Fruit fly (Drosophila melanogaster): ENCODE measurements around the gene ph-d.

The ph-d gene

dm6 chrX:2107782-2108409 is 15.2 kb downstream of the ph-d start (continued):
- peak; percentile 86 for TF ChIP-seq CG11294 (GFP tag; IDR thresholded peaks at IDR 0.05)
- no peak for TF ChIP-seq CG10669 (GFP tag; optimal IDR thresholded peaks at IDR 0.05)
- TF ChIP-seq acj6 (GFP tag; optimal IDR thresholded peaks at IDR 0.05) = peak; percentile 36
- no peak for TF ChIP-seq Eip75B (GFP tag; optimal IDR thresholded peaks at IDR 0.05)
- TF ChIP-seq CG7368 (GFP tag; optimal IDR thresholded peaks at IDR 0.05) = no peak
- TF ChIP-seq vri (GFP tag; optimal IDR thresholded peaks at IDR 0.05) = no peak
- TF ChIP-seq Eip93F (GFP tag; optimal IDR thresholded peaks at IDR 0.05) = no peak
- TF ChIP-seq CG31627 (GFP tag; optimal IDR thresholded peaks at IDR 0.05) = peak; percentile 23

- no peak for TF ChIP-seq achi (GFP tag; optimal IDR thresholded peaks at IDR 0.05)
- no peak for TF ChIP-seq dsx (GFP tag; optimal IDR thresholded peaks at IDR 0.05; ENCODE audit: poor library complexity, severe bottlenecking)
- no peak for TF ChIP-seq Ets96B (tag; optimal IDR thresholded peaks at IDR 0.05)
- TF ChIP-seq CG6163 (GFP tag; IDR thresholded peaks at IDR 0.05) = no peak
- TF ChIP-seq acj6 (GFP tag; optimal IDR thresholded peaks at IDR 0.05) = no peak
- no peak for TF ChIP-seq Sox102F (GFP tag; optimal IDR thresholded peaks at IDR 0.05)
- no peak for TF ChIP-seq Lpt (GFP tag; optimal IDR thresholded peaks at IDR 0.05)
- no peak for TF ChIP-seq CG11762 (GFP tag; optimal IDR thresholded peaks at IDR 0.05; ENCODE audit: insufficient read depth)
- no peak for TF ChIP-seq Eip93F (GFP tag; optimal IDR thresholded peaks at IDR 0.05)
- no peak for TF ChIP-seq CG3919 (GFP tag; optimal IDR thresholded peaks at IDR 0.05)
- no peak for TF ChIP-seq CG6276 (GFP tag; optimal IDR thresholded peaks at IDR 0.05)
- no peak for TF ChIP-seq salr (GFP tag; optimal IDR thresholded peaks at IDR 0.05)
- TF ChIP-seq CG16779 (tag; optimal IDR thresholded peaks at IDR 0.05) = no peak
- no peak for TF ChIP-seq spab (GFP tag; optimal IDR thresholded peaks at IDR 0.05)
- no peak for TF ChIP-seq CG1621 (tag; optimal IDR thresholded peaks at IDR 0.05)
- no peak for TF ChIP-seq Hr4 (GFP tag; optimal IDR thresholded peaks at IDR 0.05)
- TF ChIP-seq pdm3 (GFP tag; optimal IDR thresholded peaks at IDR 0.05) = no peak
These were observed 16.7 kb downstream of the ph-d start for dm6 chrX:2106367-2106766.

DNA sequence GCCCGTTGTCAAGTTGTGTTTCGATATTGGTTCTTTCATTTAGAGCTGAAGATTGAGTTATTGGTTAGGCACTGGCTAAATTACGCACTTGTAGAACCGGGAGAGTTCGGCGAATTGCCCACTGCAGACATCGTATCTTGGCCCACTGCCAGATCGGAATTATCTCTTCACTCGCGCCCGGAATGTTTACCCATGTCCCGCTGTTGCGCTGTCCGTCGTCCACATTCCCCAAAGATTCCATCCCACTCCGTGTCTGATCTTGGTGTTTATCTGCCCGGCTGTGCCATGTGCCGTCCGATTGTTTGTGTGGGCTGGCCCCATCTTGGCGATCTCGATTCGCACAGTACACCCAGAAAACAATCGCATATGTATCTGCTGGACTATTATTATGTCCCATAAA is 18.7 kb downstream of the ph-d start:
- TF ChIP-seq Eip78C (GFP tag) (no peak), Sox14 (GFP tag; optimal IDR thresholded peaks at IDR 0.05) (no peak), CG11762 (GFP tag; optimal IDR thresholded peaks at IDR 0.05; ENCODE audit: insufficient read depth) (no peak), CG8632 (GFP tag; optimal IDR thresholded peaks at IDR 0.05) (no peak), eg (GFP tag; IDR thresholded peaks at IDR 0.05) (no peak), CG31627 (GFP tag; optimal IDR thresholded peaks at IDR 0.05) (no peak), net (GFP tag; optimal IDR thresholded peaks at IDR 0.05) (no peak), CG3032 (tag; optimal IDR thresholded peaks at IDR 0.05) (no peak), CG16779 (tag; optimal IDR thresholded peaks at IDR 0.05) (no peak), CG6808 (GFP tag; optimal IDR thresholded peaks at IDR 0.05) (no peak), dsx (GFP tag; optimal IDR thresholded peaks at IDR 0.05; ENCODE audit: poor library complexity, severe bottlenecking) (no peak), Met (GFP tag; optimal IDR thresholded peaks at IDR 0.05) (no peak), CG6854 (GFP tag; optimal IDR thresholded peaks at IDR 0.05) (no peak), Hr38 (GFP tag; optimal IDR thresholded peaks at IDR 0.05) (no peak), Ets96B (tag; optimal IDR thresholded peaks at IDR 0.05) (no peak), Ets21C (GFP tag; optimal IDR thresholded peaks at IDR 0.05) (no peak), vri (GFP tag; optimal IDR thresholded peaks at IDR 0.05) (no peak), fd85E (GFP tag; optimal IDR thresholded peaks at IDR 0.05) (no peak), CG1621 (tag; optimal IDR thresholded peaks at IDR 0.05) (no peak), CG34406 (GFP tag; optimal IDR thresholded peaks at IDR 0.05) (no peak)

dm6 chrX:2103859-2104258 is 19.2 kb downstream of the ph-d start:
- TF ChIP-seq CG8632 (GFP tag; optimal IDR thresholded peaks at IDR 0.05) (no peak), fd85E (GFP tag; optimal IDR thresholded peaks at IDR 0.05) (no peak), fkh (GFP tag; optimal IDR thresholded peaks at IDR 0.05) (peak; percentile 51), dsx (GFP tag; optimal IDR thresholded peaks at IDR 0.05; ENCODE audit: poor library complexity, severe bottlenecking) (no peak), CG6808 (GFP tag; optimal IDR thresholded peaks at IDR 0.05) (no peak)

Data from whole organism, prepupa.